Worm (Caenorhabditis elegans) whole organism, L1 larva: ENCODE measurements around the gene frpr-14.

Experiments used
- fkh-4 ChIP-seq: sonication (generic microtip); optimal IDR thresholded peaks from 2 replicates; lab custom pipeline; 2016; ENCODE audit warnings: missing compliant biosample characterization, missing genetic modification characterization, borderline replicate concordance
- jun-1 ChIP-seq: fragments of 150-350 bp; optimal IDR thresholded peaks from 2 replicates; lab custom pipeline; 2014; ENCODE audit warnings: missing biosample characterization, missing genetic modification reagents, missing genetic modification characterization
- lin-39 ChIP-seq: fragments of 150-350 bp; optimal IDR thresholded peaks from 2 replicates; lab custom pipeline; 2014; ENCODE audit warnings: missing biosample characterization, missing genetic modification reagents, missing genetic modification characterization
- nhr-237 ChIP-seq: fragments of 150-350 bp; optimal IDR thresholded peaks from 2 replicates; lab custom pipeline; 2014; ENCODE audit warnings: missing biosample characterization, missing genetic modification characterization
- xbp-1 ChIP-seq: sonication (generic microtip); optimal IDR thresholded peaks from 2 replicates; lab custom pipeline; 2016; ENCODE audit warnings: missing genetic modification characterization, missing compliant biosample characterization
- ztf-4 ChIP-seq: fragments of 150-350 bp; optimal IDR thresholded peaks from 2 replicates; lab custom pipeline; 2014; ENCODE audit warnings: missing biosample characterization, missing genetic modification characterization

DNA sequence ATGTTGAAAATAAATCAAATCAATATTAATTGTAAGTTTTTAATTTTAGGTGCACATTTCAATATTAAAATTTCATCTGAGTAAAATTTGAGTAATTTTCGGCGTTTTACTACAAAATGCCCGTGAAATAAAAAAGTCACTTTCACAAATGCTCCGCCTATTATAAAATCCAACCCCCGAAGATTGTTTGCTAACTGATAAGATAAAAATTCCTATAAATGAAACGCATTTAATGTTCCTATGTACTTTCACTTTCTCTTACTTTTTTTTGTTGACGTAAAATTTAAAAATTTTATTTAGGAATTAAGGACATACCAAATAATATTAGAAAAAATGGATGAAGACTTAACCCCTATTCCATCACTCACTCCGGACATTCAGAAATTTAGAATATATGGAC is 7.6 kb downstream of the frpr-14 start, which contains the start of gene sdz-24:
- TF ChIP-seq ztf-4 (no peak), nhr-237 (no peak), xbp-1 (no peak), fkh-4 (tag; lab: Kevin White, UChicago) (no peak), lin-39 (tag; lab: Kevin White, UChicago) (no peak), jun-1 (tag; lab: Kevin White, UChicago) (no peak)
